Fruit fly (Drosophila melanogaster) whole organism, pupa: ENCODE data around the gene Dhod.

Experiments
- CG10348 ChIP-seq: fragments of 200-800 bp; sonication (Bioruptor generic); IDR thresholded peaks from 2 replicates; pipeline ENCODE4 v1.3.6; 2022; ENCODE audit warnings: missing biosample characterization, missing genetic modification characterization
- CG12605 ChIP-seq: fragments of 200-800 bp; sonication (Bioruptor generic); IDR thresholded peaks from 2 replicates; pipeline ENCODE4 v1.3.6; 2022; ENCODE audit warnings: missing biosample characterization, missing genetic modification characterization
- CG13204 ChIP-seq: fragments of 200-800 bp; sonication (Bioruptor generic); optimal IDR thresholded peaks from 2 replicates; lab custom pipeline; 2018; ENCODE audit warnings: missing biosample characterization, mild to moderate bottlenecking, missing genetic modification characterization, moderate library complexity
- CG14655 ChIP-seq: fragments of 200-800 bp; sonication (Bioruptor generic); optimal IDR thresholded peaks from 3 replicates; lab custom pipeline; 2017; ENCODE audit warnings: mild to moderate bottlenecking, missing biosample characterization, missing genetic modification reagents, missing genetic modification characterization
- CG15710 ChIP-seq: fragments of 200-800 bp; sonication (Bioruptor generic); optimal IDR thresholded peaks from 2 replicates; lab custom pipeline; 2018; ENCODE audit warnings: missing biosample characterization, mild to moderate bottlenecking, missing genetic modification characterization, moderate library complexity
- CG17806 ChIP-seq: fragments of 200-800 bp; sonication (Bioruptor generic); optimal IDR thresholded peaks from 2 replicates; lab custom pipeline; 2018; ENCODE audit warnings: missing biosample characterization, mild to moderate bottlenecking, missing genetic modification characterization, moderate library complexity
- CG32121 ChIP-seq: fragments of 200-800 bp; sonication (Bioruptor generic); IDR thresholded peaks from 2 replicates; pipeline ENCODE4 v1.3.6; 2022; ENCODE audit warnings: missing biosample characterization, missing genetic modification characterization
- CG34367 ChIP-seq: fragments of 200-800 bp; sonication (Bioruptor generic); optimal IDR thresholded peaks from 2 replicates; lab custom pipeline; 2018; ENCODE audit warnings: missing biosample characterization, mild to moderate bottlenecking, missing genetic modification characterization
- CG4496 ChIP-seq: fragments of 200-800 bp; sonication (Bioruptor generic); IDR thresholded peaks from 3 replicates; pipeline ENCODE4 v1.3.6; 2022; ENCODE audit warnings: missing biosample characterization, missing genetic modification characterization
- CG8159 ChIP-seq: fragments of 200-800 bp; sonication (Bioruptor generic); optimal IDR thresholded peaks from 3 replicates; lab custom pipeline; 2018; ENCODE audit warnings: missing biosample characterization, mild to moderate bottlenecking, missing genetic modification characterization, moderate library complexity
- CG8301 ChIP-seq: fragments of 200-800 bp; sonication (Bioruptor generic); optimal IDR thresholded peaks from 2 replicates; lab custom pipeline; 2018; ENCODE audit warnings: missing biosample characterization, mild to moderate bottlenecking, missing genetic modification characterization
- CG9948 ChIP-seq: fragments of 200-800 bp; sonication (Bioruptor generic); optimal IDR thresholded peaks from 2 replicates; lab custom pipeline; 2018; ENCODE audit warnings: missing biosample characterization, mild to moderate bottlenecking, missing genetic modification characterization, moderate library complexity
- D1 ChIP-seq: fragments of 200-800 bp; sonication (Bioruptor generic); optimal IDR thresholded peaks from 2 replicates; lab custom pipeline; 2018; ENCODE audit warnings: missing biosample characterization, mild to moderate bottlenecking, missing genetic modification characterization, moderate library complexity
- EcR ChIP-seq: fragments of 200-800 bp; sonication (Bioruptor generic); optimal IDR thresholded peaks from 3 replicates; lab custom pipeline; 2019; ENCODE audit warnings: missing biosample characterization, missing genetic modification characterization, mild to moderate bottlenecking, moderate library complexity, missing genetic modification reagents
- Ets98B ChIP-seq: fragments of 200-800 bp; sonication (Bioruptor generic); IDR thresholded peaks from 2 replicates; pipeline ENCODE4 v1.3.6; 2022; ENCODE audit warnings: missing biosample characterization, missing genetic modification characterization
- Pif1A ChIP-seq: fragments of 200-800 bp; sonication (Bioruptor generic); optimal IDR thresholded peaks from 3 replicates; lab custom pipeline; 2016; ENCODE audit warnings: missing biosample characterization, missing genetic modification characterization
- Pif1B ChIP-seq: fragments of 200-800 bp; sonication (Bioruptor generic); optimal IDR thresholded peaks from 3 replicates; lab custom pipeline; 2016; ENCODE audit warnings: missing biosample characterization, missing genetic modification characterization
- Snoo ChIP-seq: fragments of 200-800 bp; sonication (Bioruptor generic); optimal IDR thresholded peaks from 3 replicates; lab custom pipeline; 2017; ENCODE audit warnings: missing biosample characterization, mild to moderate bottlenecking, missing genetic modification characterization, inconsistent platforms
- fd96Ca ChIP-seq: fragments of 200-800 bp; sonication (Bioruptor generic); IDR thresholded peaks from 3 replicates; pipeline ENCODE4 v1.3.6; 2022; ENCODE audit warnings: missing biosample characterization, missing genetic modification characterization
- gl ChIP-seq: fragments of 200-800 bp; sonication (Bioruptor generic); optimal IDR thresholded peaks from 2 replicates; lab custom pipeline; 2018; ENCODE audit warnings: missing biosample characterization, mild to moderate bottlenecking, missing genetic modification characterization
- rn ChIP-seq: fragments of 200-800 bp; sonication (Bioruptor generic); IDR thresholded peaks from 2 replicates; pipeline ENCODE4 v1.3.6; 2022; ENCODE audit warnings: missing biosample characterization, missing genetic modification characterization

The Dhod gene

dm6 chr3R:8652731-8653130 lies at the start of gene Dhod, which contains the start of gene Sys1:
TSS of gene Dhod (minus strand) at chr3R:8652916.
TSS of gene Sys1 (plus strand) at chr3R:8652821.
- TF ChIP-seq CG9948 (tag; lab: Kevin White, UChicago) (peak; percentile 25), rn (GFP tag; lab: Robert Waterston, UW) (peak; percentile 59; the same call in 1 of the 2 replicates), CG4496 (GFP tag; lab: Robert Waterston, UW) (peak; percentile 91), CG14655 (GFP tag; lab: Kevin White, UChicago) (peak; percentile 54), CG34367 (tag; lab: Kevin White, UChicago) (no peak), Ets98B (GFP tag; lab: Robert Waterston, UW) (peak; percentile 70), CG8159 (tag; lab: Kevin White, UChicago) (peak; percentile 38), gl (no peak), CG32121 (peak; percentile 70), fd96Ca (GFP tag; lab: Robert Waterston, UW) (peak; percentile 69; the same call in 2 of the 3 replicates), CG15710 (peak; percentile 53), CG13204 (GFP tag; lab: Kevin White, UChicago) (no peak), Pif1A (GFP tag; lab: Kevin White, UChicago) (peak; percentile 83), Snoo (tag; lab: Kevin White, UChicago) (peak; percentile 33), D1 (tag; lab: Kevin White, UChicago) (no peak), CG12605 (no peak; the same call in 1 of the 2 replicates), CG10348 (no peak), EcR (GFP tag; lab: Kevin White, UChicago) (no peak), CG8301 (peak; percentile 50), CG17806 (tag; lab: Kevin White, UChicago) (peak; percentile 61), Pif1B (GFP tag; lab: Kevin White, UChicago) (peak; percentile 65)

DNA sequence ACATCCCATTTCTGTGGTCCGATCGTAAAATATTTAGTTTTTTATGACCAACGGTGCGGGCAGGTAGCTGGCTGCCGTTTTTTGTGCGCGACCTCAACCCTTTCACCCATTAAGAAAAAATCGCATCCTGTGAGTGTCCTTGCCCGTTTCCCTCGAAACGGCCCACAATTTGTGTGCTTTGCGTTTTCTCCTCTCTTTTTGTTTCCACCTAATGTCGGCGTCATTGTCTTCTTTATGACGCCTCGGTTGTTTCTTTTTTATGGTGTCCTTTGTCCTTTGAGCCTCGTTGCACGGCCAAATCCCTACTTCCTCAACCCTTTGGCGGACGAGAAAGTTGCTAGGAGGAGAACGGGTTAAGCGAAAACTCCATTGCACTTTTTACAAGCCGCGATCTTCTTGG lies 48.5 kb upstream of the Dhod start:
- no peak for TF ChIP-seq CG32121
- no peak for TF ChIP-seq rn (GFP tag; lab: Robert Waterston, UW)
- TF ChIP-seq CG34367 (tag; lab: Kevin White, UChicago): no peak
- no peak for TF ChIP-seq Pif1B (GFP tag; lab: Kevin White, UChicago)
- TF ChIP-seq Snoo (tag; lab: Kevin White, UChicago): no peak
- no peak for TF ChIP-seq CG12605
- no peak for TF ChIP-seq D1 (tag; lab: Kevin White, UChicago)
- no peak for TF ChIP-seq CG8159 (tag; lab: Kevin White, UChicago)
- no peak for TF ChIP-seq Ets98B (GFP tag; lab: Robert Waterston, UW)
- TF ChIP-seq CG15710: no peak
- TF ChIP-seq CG4496 (GFP tag; lab: Robert Waterston, UW): no peak
- no peak for TF ChIP-seq EcR (GFP tag; lab: Kevin White, UChicago)
- no peak for TF ChIP-seq CG9948 (tag; lab: Kevin White, UChicago)
- TF ChIP-seq CG14655 (GFP tag; lab: Kevin White, UChicago): no peak
- TF ChIP-seq CG8301: no peak
- no peak for TF ChIP-seq CG10348
- TF ChIP-seq CG13204 (GFP tag; lab: Kevin White, UChicago): no peak
- TF ChIP-seq, all 21 proteins: peak for 0

DNA sequence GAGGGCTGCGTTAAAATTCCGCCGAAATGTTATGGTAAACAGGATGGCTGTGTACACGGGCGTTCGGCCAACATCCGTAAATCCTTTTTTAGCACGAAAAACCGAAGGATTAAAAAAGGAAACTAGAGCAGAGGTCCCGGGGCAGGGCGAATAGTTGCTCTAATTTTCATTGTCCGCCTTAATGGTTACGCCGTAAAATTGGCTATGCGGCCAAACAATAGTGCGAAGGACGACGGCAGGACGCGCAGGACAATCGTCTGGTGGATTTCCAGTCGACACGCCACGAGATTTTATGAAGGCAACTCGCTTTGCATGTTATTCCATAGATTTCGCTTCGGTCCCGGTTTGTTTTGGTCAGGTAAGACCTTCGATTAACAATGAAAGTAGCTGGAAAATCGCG lies 47.9 kb upstream of the Dhod start:
- TF ChIP-seq CG8159 (tag; lab: Kevin White, UChicago) (no peak), Pif1B (GFP tag; lab: Kevin White, UChicago) (no peak), D1 (tag; lab: Kevin White, UChicago) (no peak), CG17806 (tag; lab: Kevin White, UChicago) (no peak), rn (GFP tag; lab: Robert Waterston, UW) (no peak), CG13204 (GFP tag; lab: Kevin White, UChicago) (no peak)

- no peak for TF ChIP-seq CG4496 (GFP tag; lab: Robert Waterston, UW)
- TF ChIP-seq CG15710: no peak
- no peak for TF ChIP-seq CG9948 (tag; lab: Kevin White, UChicago)
- TF ChIP-seq gl: no peak
- TF ChIP-seq EcR (GFP tag; lab: Kevin White, UChicago): no peak
These were observed 46.5 kb upstream of the Dhod start for dm6 chr3R:8699230-8699629.

- TF ChIP-seq EcR (GFP tag; lab: Kevin White, UChicago) (no peak), CG4496 (GFP tag; lab: Robert Waterston, UW) (no peak), CG15710 (no peak), CG13204 (GFP tag; lab: Kevin White, UChicago) (no peak), CG9948 (tag; lab: Kevin White, UChicago) (no peak), Snoo (tag; lab: Kevin White, UChicago) (no peak), CG32121 (no peak), D1 (tag; lab: Kevin White, UChicago) (no peak), CG14655 (GFP tag; lab: Kevin White, UChicago) (no peak), CG8301 (no peak), Pif1B (GFP tag; lab: Kevin White, UChicago) (no peak), rn (GFP tag; lab: Robert Waterston, UW) (no peak), CG17806 (tag; lab: Kevin White, UChicago) (no peak), CG34367 (tag; lab: Kevin White, UChicago) (no peak), gl (no peak), CG12605 (no peak; the same call in 1 of the 2 replicates), CG10348 (no peak), CG8159 (tag; lab: Kevin White, UChicago) (no peak), Pif1A (GFP tag; lab: Kevin White, UChicago) (no peak)
- TF ChIP-seq, all 21 proteins: peak for 0
These were observed 45.1 kb upstream of the Dhod start, which contains the start of gene hb for dm6 chr3R:8697772-8698259. TSS of gene hb (minus strand) at chr3R:8697822.
